Worm (Caenorhabditis elegans) whole organism, L4 larva: ENCODE measurements around the gene pals-18.
"Not testable (repeated sequence)": the region's sequence is repeated elsewhere in the genome, so short reads cannot be mapped to it uniquely, and the experiment has no call there.

Source experiments
- aly-2 ChIP-seq: sonication (generic microtip); optimal IDR thresholded peaks from 2 replicates; lab custom pipeline; 2018; ENCODE audit warnings: missing biosample characterization, missing genetic modification characterization
- ces-1 ChIP-seq: fragments of 150-350 bp; sonication (generic microtip); optimal IDR thresholded peaks from 4 replicates; lab custom pipeline; 2014; ENCODE audit warnings: missing biosample characterization, missing genetic modification reagents, missing genetic modification characterization
- lin-15B ChIP-seq: fragments of 150-350 bp; sonication (generic microtip); optimal IDR thresholded peaks from 3 replicates; lab custom pipeline; 2014; ENCODE audit warnings: missing biosample characterization, missing genetic modification characterization
- lsy-2 ChIP-seq, 2 experiments: fragments of 150-350 bp in 1 of 2; sonication (generic microtip) in 1 of 2; optimal IDR thresholded peaks; 2 replicates each; lab custom pipeline; 2014 to 2017; ENCODE audit warnings: missing biosample characterization in 2 of 2, missing genetic modification characterization in 2 of 2
- madf-9 ChIP-seq: fragments of 200-800 bp; sonication (Bioruptor generic); conservative IDR thresholded peaks from 2 replicates; pipeline ENCODE4 v1.3.6; 2022; ENCODE audit warnings: missing genetic modification reagents, missing genetic modification characterization, missing compliant biosample characterization
- mdl-1 ChIP-seq, 2 experiments: fragments of 150-350 bp in 1 of 2; sonication (generic microtip) in 1 of 2; optimal IDR thresholded peaks; 2 replicates each; lab custom pipeline; 2014 to 2017; ENCODE audit warnings: missing biosample characterization in 2 of 2, missing genetic modification characterization in 2 of 2
- snpc-4 ChIP-seq: fragments of 150-350 bp; optimal IDR thresholded peaks from 2 replicates; lab custom pipeline; 2014; ENCODE audit warnings: missing biosample characterization, missing genetic modification characterization
- unc-130 ChIP-seq: sonication (generic microtip); optimal IDR thresholded peaks from 2 replicates; lab custom pipeline; 2016; ENCODE audit warnings: missing genetic modification reagents, missing genetic modification characterization, missing compliant biosample characterization

ce11 chrIII:1420357-1420814 lies 17.2 kb downstream of the pals-18 start:
- TF ChIP-seq snpc-4 (tag; lab: Kevin White, UChicago); lsy-2 (tag; optimal IDR thresholded peaks at IDR 0.05; lab: Kevin White, UChicago); lin-15B (tag; lab: Kevin White, UChicago); aly-2; ces-1 (GFP tag; lab: Kevin White, UChicago); mdl-1 (tag; optimal IDR thresholded peaks at IDR 0.05; lab: Kevin White, UChicago); madf-9 (GFP tag; lab: Robert Waterston, UW); unc-130 (GFP tag; lab: Kevin White, UChicago): not testable (repeated sequence)
